Fruit fly (Drosophila melanogaster) whole organism, adult: ENCODE results near the gene Pkd2.

ENCODE experiments used
- CG11617 ChIP-seq: fragments of 200-800 bp; sonication (Bioruptor generic); optimal IDR thresholded peaks from 2 replicates; lab custom pipeline; 2017; ENCODE audit warnings: mild to moderate bottlenecking, missing biosample characterization, missing genetic modification reagents, missing genetic modification characterization
- CG12768 ChIP-seq: fragments of 200-800 bp; sonication (Bioruptor generic); optimal IDR thresholded peaks from 2 replicates; lab custom pipeline; 2017; ENCODE audit warnings: missing biosample characterization, missing genetic modification characterization, mild to moderate bottlenecking, moderate library complexity, missing genetic modification reagents
- CG14711 ChIP-seq: fragments of 200-800 bp; sonication (Bioruptor generic); optimal IDR thresholded peaks from 2 replicates; lab custom pipeline; 2018; ENCODE audit warnings: missing biosample characterization, mild to moderate bottlenecking, missing genetic modification characterization, moderate library complexity
- CG1620 ChIP-seq: fragments of 200-800 bp; sonication (Bioruptor generic); optimal IDR thresholded peaks from 2 replicates; lab custom pipeline; 2016; ENCODE audit warnings: missing biosample characterization, missing genetic modification characterization
- CG33017 ChIP-seq: fragments of 200-800 bp; sonication (Bioruptor generic); optimal IDR thresholded peaks from 2 replicates; lab custom pipeline; 2018; ENCODE audit warnings: missing biosample characterization, mild to moderate bottlenecking, missing genetic modification characterization, moderate library complexity
- CG5204 ChIP-seq: fragments of 200-800 bp; sonication (Bioruptor generic); optimal IDR thresholded peaks from 2 replicates; lab custom pipeline; 2016; ENCODE audit warnings: missing biosample characterization, missing genetic modification characterization
- CG7045 ChIP-seq: fragments of 200-800 bp; sonication (Bioruptor generic); optimal IDR thresholded peaks from 2 replicates; lab custom pipeline; 2017; ENCODE audit warnings: missing biosample characterization, mild to moderate bottlenecking, missing genetic modification characterization
- CG7101 ChIP-seq: fragments of 200-800 bp; sonication (Bioruptor generic); optimal IDR thresholded peaks from 2 replicates; lab custom pipeline; 2018; ENCODE audit warnings: missing biosample characterization, mild to moderate bottlenecking, missing genetic modification characterization, moderate library complexity
- Clk ChIP-seq: fragments of 200-800 bp; sonication (Bioruptor generic); optimal IDR thresholded peaks from 2 replicates; lab custom pipeline; 2017; ENCODE audit warnings: missing biosample characterization, missing genetic modification characterization
- Crg-1 ChIP-seq: fragments of 200-800 bp; sonication (Bioruptor generic); optimal IDR thresholded peaks from 2 replicates; lab custom pipeline; 2016; ENCODE audit warnings: missing biosample characterization, missing genetic modification characterization
- Hr96 ChIP-seq: fragments of 200-800 bp; sonication (Bioruptor generic); optimal IDR thresholded peaks from 2 replicates; lab custom pipeline; 2016; ENCODE audit warnings: missing biosample characterization, missing genetic modification characterization
- Mnt ChIP-seq: fragments of 200-800 bp; sonication (Bioruptor generic); optimal IDR thresholded peaks from 2 replicates; lab custom pipeline; 2016; ENCODE audit warnings: missing biosample characterization, mild to moderate bottlenecking, missing genetic modification characterization
- bab1 ChIP-seq: fragments of 200-800 bp; sonication (Bioruptor generic); optimal IDR thresholded peaks from 3 replicates; lab custom pipeline; 2019; ENCODE audit warnings: missing biosample characterization, mild to moderate bottlenecking, missing genetic modification characterization, moderate library complexity
- cic ChIP-seq: fragments of 200-800 bp; sonication (Bioruptor generic); optimal IDR thresholded peaks from 2 replicates; lab custom pipeline; 2017; ENCODE audit warnings: missing biosample characterization, mild to moderate bottlenecking, missing genetic modification characterization, moderate library complexity
- cnc ChIP-seq, 2 experiments: fragments of >200 bp; optimal IDR thresholded peaks; 2 replicates each; lab custom pipeline; 2017
- kay ChIP-seq: fragments of 200-800 bp; sonication (Bioruptor generic); peaks from one replicate; lab custom pipeline; 2016; ENCODE audit warnings: missing biosample characterization, missing genetic modification characterization, borderline replicate concordance
- ovo ChIP-seq: fragments of 200-800 bp; sonication (Bioruptor generic); optimal IDR thresholded peaks from 2 replicates; lab custom pipeline; 2016; ENCODE audit warnings: missing biosample characterization, missing genetic modification characterization
- pad ChIP-seq: fragments of 200-800 bp; sonication (Bioruptor generic); optimal IDR thresholded peaks from 3 replicates; lab custom pipeline; 2017; ENCODE audit warnings: missing biosample characterization, missing genetic modification characterization, mild to moderate bottlenecking, moderate library complexity, missing genetic modification reagents
- tj ChIP-seq: fragments of 200-800 bp; sonication (Bioruptor generic); optimal IDR thresholded peaks from 3 replicates; lab custom pipeline; 2017; ENCODE audit warnings: missing biosample characterization, mild to moderate bottlenecking, missing genetic modification characterization, moderate library complexity
- toe ChIP-seq: fragments of 200-800 bp; sonication (Bioruptor generic); optimal IDR thresholded peaks from 2 replicates; lab custom pipeline; 2016; ENCODE audit warnings: missing biosample characterization, missing genetic modification characterization

Pkd2 gene

DNA sequence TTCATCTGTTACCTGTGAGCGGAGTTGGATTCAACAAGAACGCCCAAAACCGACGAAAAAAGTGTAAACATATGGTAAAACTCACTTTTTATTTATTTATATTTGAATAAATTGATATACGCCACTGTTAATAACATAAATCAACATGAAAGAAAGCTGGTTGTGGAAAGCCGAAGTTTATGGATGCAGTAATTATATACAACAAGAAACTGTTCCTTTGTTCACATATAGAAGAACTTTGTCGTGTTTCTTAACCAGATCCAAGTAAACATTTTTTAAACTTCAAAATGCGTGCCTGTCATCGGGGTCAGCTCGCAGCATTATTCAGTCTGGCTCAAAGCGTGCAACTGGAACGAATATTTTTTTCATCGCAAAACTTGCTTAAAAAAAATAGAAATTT is at the start of gene Pkd2:
Gene Pkd2 (plus strand): TSS at position 301 of the 400 bp plus-strand sequence.
- TF ChIP-seq CG7045 (GFP tag; lab: Kevin White, UChicago) = no peak
- no peak for TF ChIP-seq Crg-1 (GFP tag; lab: Kevin White, UChicago)
- no peak for TF ChIP-seq kay (GFP tag; lab: Kevin White, UChicago)
- TF ChIP-seq CG14711 (tag; lab: Kevin White, UChicago) = no peak
- TF ChIP-seq CG7101 = no peak
- no peak for TF ChIP-seq Hr96
- TF ChIP-seq CG12768 (GFP tag; lab: Kevin White, UChicago) = no peak

DNA sequence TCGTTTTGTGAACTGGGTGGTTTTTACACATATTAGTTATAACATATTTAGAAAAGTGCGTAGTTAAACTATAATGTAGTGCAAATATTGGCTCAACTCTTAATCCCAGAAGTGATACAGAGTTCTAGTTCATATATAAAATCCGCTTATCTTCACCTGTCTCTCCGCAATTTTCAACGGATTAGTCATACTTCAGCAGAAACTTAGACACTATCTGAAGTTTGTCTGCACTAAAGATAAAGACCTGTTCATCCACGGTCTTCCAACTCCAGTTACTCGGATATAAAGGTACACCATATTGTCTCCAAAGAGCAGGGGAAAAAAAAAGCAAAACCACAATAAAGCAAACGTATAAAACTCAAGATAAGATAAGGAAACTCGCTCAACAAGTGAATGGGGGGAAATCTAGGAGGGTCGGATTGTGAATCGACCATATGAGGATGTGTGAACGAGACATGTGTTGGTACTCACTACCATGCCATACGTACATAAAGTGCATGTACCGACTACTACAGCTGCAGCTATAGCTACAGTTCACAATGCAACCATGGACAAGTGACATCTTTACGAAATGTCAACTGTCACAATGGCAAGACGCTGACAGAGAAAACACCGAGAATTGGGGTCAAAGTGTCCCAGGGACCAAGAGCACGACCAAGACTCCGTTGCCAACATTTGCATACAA is 49.5 kb upstream of the Pkd2 start:
- TF ChIP-seq toe (GFP tag; lab: Kevin White, UChicago) (peak; percentile 4), cic (GFP tag; lab: Kevin White, UChicago) (peak; percentile 75), CG7101 (no peak), cnc (optimal IDR thresholded peaks at IDR 0.05; lab: Kevin White, UChicago) (no peak), pad (peak; percentile 66), Mnt (GFP tag; lab: Kevin White, UChicago) (peak; percentile 8), kay (GFP tag; lab: Kevin White, UChicago) (peak; percentile 72)

DNA sequence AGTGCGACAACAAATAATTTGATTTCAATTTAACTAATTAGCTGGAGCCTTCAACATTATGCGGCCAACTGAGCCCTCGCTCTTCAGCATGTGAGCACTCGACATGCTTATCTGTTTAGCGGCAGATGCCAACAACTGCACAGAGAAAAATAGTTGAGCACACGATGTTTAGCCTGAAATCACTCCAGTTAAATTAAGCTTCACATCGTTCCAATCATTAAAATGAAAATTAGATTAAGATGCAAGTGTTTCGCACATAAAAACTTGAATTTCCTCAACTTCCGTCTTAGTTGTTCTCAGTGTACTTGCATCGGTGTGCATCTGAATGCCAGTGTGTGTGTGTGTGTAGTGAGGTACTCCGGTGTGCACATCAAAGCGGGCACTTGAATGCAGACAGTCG is 47.2 kb upstream of the Pkd2 start:
- TF ChIP-seq toe (GFP tag; lab: Kevin White, UChicago) (no peak), CG5204 (peak; percentile 16)

DNA sequence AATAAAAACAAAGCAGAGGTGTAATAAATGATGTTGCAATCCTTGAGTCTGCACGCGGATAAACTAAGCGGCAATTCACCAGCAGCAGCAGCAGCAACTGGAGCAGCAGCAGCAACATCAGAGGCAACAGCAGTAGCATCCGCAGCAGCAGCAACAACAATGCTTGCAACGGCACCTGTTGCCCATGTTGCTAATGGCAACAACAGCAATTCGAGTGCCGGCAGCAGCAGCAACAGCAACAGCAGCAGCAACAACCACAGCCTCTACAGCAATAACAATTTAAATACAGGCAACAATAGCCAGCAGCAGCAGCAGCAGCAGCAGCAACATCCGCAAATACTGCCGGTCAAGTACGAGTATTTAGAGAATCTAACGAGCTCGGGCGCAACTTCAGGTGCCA is 46.1 kb upstream of the Pkd2 start:
- TF ChIP-seq CG5204 (no peak), kay (GFP tag; lab: Kevin White, UChicago) (no peak), Crg-1 (GFP tag; lab: Kevin White, UChicago) (no peak), Mnt (GFP tag; lab: Kevin White, UChicago) (no peak), cic (GFP tag; lab: Kevin White, UChicago) (no peak), pad (no peak), CG7101 (no peak), bab1 (GFP tag; lab: Kevin White, UChicago) (no peak), CG33017 (tag; lab: Kevin White, UChicago) (no peak), CG12768 (GFP tag; lab: Kevin White, UChicago) (no peak), toe (GFP tag; lab: Kevin White, UChicago) (no peak), Hr96 (no peak), tj (GFP tag; lab: Kevin White, UChicago) (no peak), CG11617 (GFP tag; lab: Kevin White, UChicago) (no peak), CG1620 (GFP tag; lab: Kevin White, UChicago) (no peak), ovo (no peak), Clk (GFP tag; lab: Kevin White, UChicago) (no peak), cnc (optimal IDR thresholded peaks at IDR 0.05; lab: Kevin White, UChicago) (no peak)

DNA sequence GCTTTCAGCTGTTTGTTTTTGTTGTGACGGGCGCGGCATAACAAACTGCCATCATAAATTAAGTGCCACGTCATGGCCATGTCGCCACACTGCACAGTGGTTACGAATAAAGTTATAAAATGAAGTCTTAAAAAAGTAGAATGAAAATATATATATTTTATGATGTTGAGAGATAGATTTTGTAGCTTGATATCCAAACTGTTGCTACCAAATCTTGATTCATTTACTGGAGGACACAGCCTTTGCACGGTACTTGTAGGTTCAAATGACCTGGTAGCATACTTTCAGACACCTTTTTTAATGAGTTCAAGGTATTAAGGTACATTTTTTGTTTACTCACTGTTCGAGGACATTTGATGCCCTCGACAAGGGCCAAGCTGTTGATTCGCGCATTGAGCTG is 44.1 kb upstream of the Pkd2 start:
- no peak for TF ChIP-seq CG11617 (GFP tag; lab: Kevin White, UChicago)
- no peak for TF ChIP-seq CG14711 (tag; lab: Kevin White, UChicago)
- peak; percentile 47 for TF ChIP-seq kay (GFP tag; lab: Kevin White, UChicago)
- no peak for TF ChIP-seq CG12768 (GFP tag; lab: Kevin White, UChicago)

DNA sequence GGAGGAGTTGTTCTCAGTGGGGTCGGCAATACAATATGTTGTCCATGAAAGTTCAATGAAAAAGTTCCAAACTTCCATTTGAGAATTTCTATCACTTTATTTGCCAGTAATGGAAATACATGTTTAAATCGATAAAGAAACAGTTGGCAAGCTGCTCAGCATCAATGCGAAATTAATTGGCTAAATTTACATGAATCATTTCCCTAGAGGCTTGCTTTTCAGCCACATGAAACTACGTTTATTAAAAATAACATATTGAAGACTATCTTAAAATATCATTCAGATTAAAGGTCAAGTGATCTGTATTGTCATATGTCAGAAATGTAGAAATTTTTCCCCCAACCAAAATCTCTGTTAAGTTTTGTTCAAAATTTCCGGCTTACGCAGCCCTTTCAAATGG is 41.9 kb upstream of the Pkd2 start, which contains the start of gene CG17010:
Gene CG17010 (plus strand): TSS at position 301 of the 400 bp plus-strand sequence.
- no peak for TF ChIP-seq kay (GFP tag; lab: Kevin White, UChicago)
- TF ChIP-seq CG11617 (GFP tag; lab: Kevin White, UChicago) = no peak
- no peak for TF ChIP-seq ovo
- TF ChIP-seq Crg-1 (GFP tag; lab: Kevin White, UChicago) = no peak
- TF ChIP-seq CG7045 (GFP tag; lab: Kevin White, UChicago) = no peak
- TF ChIP-seq cic (GFP tag; lab: Kevin White, UChicago) = no peak
- no peak for TF ChIP-seq tj (GFP tag; lab: Kevin White, UChicago)
- TF ChIP-seq Hr96 = no peak
- no peak for TF ChIP-seq CG12768 (GFP tag; lab: Kevin White, UChicago)
- TF ChIP-seq Mnt (GFP tag; lab: Kevin White, UChicago) = no peak
- no peak for TF ChIP-seq CG7101
- no peak for TF ChIP-seq bab1 (GFP tag; lab: Kevin White, UChicago)

DNA sequence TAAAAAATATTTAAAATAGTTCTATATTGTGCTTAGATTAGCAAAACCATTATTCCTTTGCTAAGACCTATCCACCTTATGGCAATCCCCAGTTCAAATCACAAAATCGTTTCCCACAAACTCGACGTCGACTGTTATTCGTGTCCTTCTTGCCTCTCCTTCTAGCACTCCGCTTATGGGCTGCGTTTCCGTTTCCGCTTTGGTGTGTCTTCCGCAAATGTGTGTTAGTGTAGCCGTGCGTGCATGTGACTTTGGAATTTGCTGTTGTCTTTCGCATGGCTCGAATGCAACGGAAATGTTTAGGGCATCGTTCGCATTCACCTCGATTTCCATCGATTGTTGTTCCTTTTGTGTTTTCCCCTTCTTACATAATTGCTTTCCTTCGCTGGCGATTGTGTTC is 34.9 kb upstream of the Pkd2 start:
- TF ChIP-seq Hr96 (no peak), Clk (GFP tag; lab: Kevin White, UChicago) (no peak), CG7101 (no peak), ovo (no peak), CG1620 (GFP tag; lab: Kevin White, UChicago) (no peak)
